Fruit fly (Drosophila melanogaster): ENCODE measurements around the gene Culd.

dm6 chr3L:8315141-8315816, 40.8 kb downstream of the Culd start, which contains the start of gene Cpsf6:
- no peak for TF ChIP-seq ttk (optimal IDR thresholded peaks at IDR 0.05)
- TF ChIP-seq psq (optimal IDR thresholded peaks at IDR 0.05): no peak

Measured in Kc167 (cell line).